Worm (Caenorhabditis elegans): ENCODE results near the gene clec-76.
A peak's percentile ranks its signal among the peaks of the same experiment; 100 is the strongest.

Gene clec-76

DNA sequence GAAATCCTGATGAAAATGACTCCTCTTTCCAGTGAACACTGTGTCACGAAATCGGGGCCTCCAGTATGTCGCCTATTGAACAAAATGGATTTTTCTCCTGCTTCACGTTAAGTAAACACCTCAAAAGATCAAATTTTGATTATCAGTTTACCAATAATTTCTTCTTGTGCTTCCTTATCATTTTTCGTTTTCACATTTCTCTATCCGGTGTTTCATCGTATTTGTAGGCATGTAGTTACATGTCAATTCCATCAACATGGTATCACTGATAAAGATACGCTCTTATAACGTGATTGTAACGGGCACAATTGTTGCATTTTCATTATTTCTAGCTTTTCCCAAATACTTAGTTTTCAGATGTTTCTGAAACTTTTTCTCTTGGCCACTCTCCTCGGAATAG lies 20.6 kb upstream of the clec-76 start, which contains the start of gene clec-72:
clec-72 (plus strand) TSS at position 358 of the 400 bp plus-strand sequence.
- peak; percentile 29 for TF ChIP-seq elt-2 (tag; optimal IDR thresholded peaks at IDR 0.05)
- no peak for TF ChIP-seq ceh-45 (GFP tag; IDR thresholded peaks at IDR 0.05)

ce11 chrIV:3956095-3956494 lies 9.0 kb upstream of the clec-76 start, which contains the start of gene clec-73:
Gene clec-73 (minus strand): TSS chrIV:3956195.
- TF ChIP-seq ceh-14 (tag; optimal IDR thresholded peaks at IDR 0.05) (no peak), ceh-31 (tag; optimal IDR thresholded peaks at IDR 0.05) (no peak), nhr-232 (tag; optimal IDR thresholded peaks at IDR 0.05) (no peak), eyg-1 (tag; optimal IDR thresholded peaks at IDR 0.05) (no peak), ceh-2 (tag; optimal IDR thresholded peaks at IDR 0.05) (no peak), ama-1 (optimal IDR thresholded peaks at IDR 0.05) (no peak), ets-4 (tag; optimal IDR thresholded peaks at IDR 0.05) (no peak), C08G9.2 (tag; optimal IDR thresholded peaks at IDR 0.05) (no peak), pag-3 (tag; optimal IDR thresholded peaks at IDR 0.05; ENCODE audit: borderline replicate concordance) (no peak), ceh-30 (tag; optimal IDR thresholded peaks at IDR 0.05) (no peak), pha-2 (tag; optimal IDR thresholded peaks at IDR 0.05) (no peak), unc-86 (tag; optimal IDR thresholded peaks at IDR 0.05) (no peak), K02D7.2 (tag; optimal IDR thresholded peaks at IDR 0.05) (no peak), unc-55 (GFP tag; optimal IDR thresholded peaks at IDR 0.05) (no peak), fkh-10 (GFP tag; optimal IDR thresholded peaks at IDR 0.05) (no peak), pha-4 (tag; optimal IDR thresholded peaks at IDR 0.05) (no peak), mec-3 (tag; optimal IDR thresholded peaks at IDR 0.05; ENCODE audit: borderline replicate concordance) (no peak), sdc-2 (tag; optimal IDR thresholded peaks at IDR 0.05) (no peak), hlh-30 (tag; optimal IDR thresholded peaks at IDR 0.05; ENCODE audit: insufficient read depth) (no peak)

ce11 chrIV:3956705-3957104 lies 8.3 kb upstream of the clec-76 start, which contains the start of gene clec-74:
Gene clec-74 (plus strand): TSS chrIV:3957005.
- TF ChIP-seq dve-1 (tag; optimal IDR thresholded peaks at IDR 0.05) (no peak), ztf-16 (tag; optimal IDR thresholded peaks at IDR 0.05) (no peak), hlh-13 (GFP tag; optimal IDR thresholded peaks at IDR 0.05) (no peak)

DNA sequence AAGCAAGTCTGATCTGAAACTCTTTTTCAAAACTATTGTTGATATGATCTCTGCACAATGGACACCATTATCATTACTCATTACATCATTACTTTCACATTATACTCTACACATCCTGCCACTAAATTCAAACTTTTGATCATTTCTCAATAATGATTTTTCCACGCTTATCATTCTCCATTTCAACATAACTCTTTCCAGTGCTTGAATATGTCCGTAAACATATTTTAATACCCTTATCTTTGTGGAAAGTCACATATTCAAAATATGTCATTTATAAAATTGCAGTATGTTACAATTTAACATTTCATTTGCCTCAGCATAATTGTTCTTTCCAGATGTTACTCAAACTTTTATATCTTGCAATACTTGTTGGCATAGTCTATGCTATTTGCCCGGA lies 4.7 kb upstream of the clec-76 start, which contains the start of gene clec-75:
clec-75 (plus strand) TSS at position 339 of the 400 bp plus-strand sequence.
- TF ChIP-seq T23F11.4 (GFP tag; optimal IDR thresholded peaks at IDR 0.05), result no peak
- no peak for TF ChIP-seq hlh-8 (tag; optimal IDR thresholded peaks at IDR 0.05)
- no peak for TF ChIP-seq unc-3 (GFP tag; conservative IDR thresholded peaks at IDR 0.05)
- no peak for TF ChIP-seq unc-3 (tag; optimal IDR thresholded peaks at IDR 0.05)
- no peak for TF ChIP-seq syd-9 (tag; optimal IDR thresholded peaks at IDR 0.05)
- no peak for TF ChIP-seq ceh-6 (GFP tag; optimal IDR thresholded peaks at IDR 0.05)
- TF ChIP-seq ceh-14 (tag; optimal IDR thresholded peaks at IDR 0.05), result no peak
- TF ChIP-seq npax-4 (tag; optimal IDR thresholded peaks at IDR 0.05), result no peak
- TF ChIP-seq ahr-1 (tag; optimal IDR thresholded peaks at IDR 0.05), result no peak

DNA sequence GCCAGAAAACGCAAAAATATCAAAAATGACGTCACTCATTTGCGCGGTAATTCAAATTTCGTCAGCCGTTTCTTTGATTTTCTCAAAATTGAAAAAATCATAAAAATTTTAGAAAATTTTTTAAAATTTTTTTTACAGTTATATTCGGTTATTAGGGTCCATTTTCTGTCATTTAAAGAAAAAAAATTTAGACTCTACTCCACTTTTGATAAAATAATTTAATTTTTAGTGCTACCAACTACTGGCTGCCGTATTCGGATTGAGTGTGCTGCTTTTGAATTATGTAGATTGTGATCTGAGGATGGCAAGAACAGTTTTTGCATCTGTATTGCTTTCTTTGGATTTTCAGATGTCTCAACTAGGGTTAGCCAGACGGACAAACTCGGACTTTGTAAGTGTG lies 2.5 kb upstream of the clec-76 start, which contains the start of gene Y46C8AM.1:
Y46C8AM.1 (plus strand) TSS at position 301 of the 400 bp plus-strand sequence.
- TF ChIP-seq lim-6 (tag; optimal IDR thresholded peaks at IDR 0.05), result no peak
- TF ChIP-seq ref-2 (tag; optimal IDR thresholded peaks at IDR 0.05), result no peak

ce11 chrIV:3963498-3963897 lies 1.5 kb upstream of the clec-76 start:
- TF ChIP-seq pros-1 (tag; optimal IDR thresholded peaks at IDR 0.05) (no peak), npax-4 (tag; optimal IDR thresholded peaks at IDR 0.05) (no peak), mec-3 (tag; optimal IDR thresholded peaks at IDR 0.05; ENCODE audit: borderline replicate concordance) (no peak), C38D4.7 (GFP tag; optimal IDR thresholded peaks at IDR 0.05) (no peak), unc-3 (GFP tag; conservative IDR thresholded peaks at IDR 0.05) (no peak), unc-3 (tag; optimal IDR thresholded peaks at IDR 0.05) (no peak), pha-4 (tag; optimal IDR thresholded peaks at IDR 0.05) (no peak), nhr-11 (tag; optimal IDR thresholded peaks at IDR 0.05) (no peak), lin-11 (tag; optimal IDR thresholded peaks at IDR 0.05) (no peak), ceh-24 (tag; optimal IDR thresholded peaks at IDR 0.05) (no peak), tbx-2 (tag; optimal IDR thresholded peaks at IDR 0.05) (no peak), nfya-1 (tag; optimal IDR thresholded peaks at IDR 0.05) (no peak), ztf-16 (tag; optimal IDR thresholded peaks at IDR 0.05) (no peak), pat-9 (tag; optimal IDR thresholded peaks at IDR 0.05) (no peak), unc-42 (tag; optimal IDR thresholded peaks at IDR 0.05) (no peak)
